Worm (Caenorhabditis elegans) whole organism, L4/young adult: ENCODE measurements around the gene ZC196.4.

Experiments used
- dao-5 ChIP-seq: sonication (generic microtip); optimal IDR thresholded peaks from 2 replicates; lab custom pipeline; 2016; ENCODE audit warnings: missing genotype, missing genetic modification characterization, moderate library complexity, missing compliant biosample characterization
- him-1 ChIP-seq: sonication (generic microtip); optimal IDR thresholded peaks from 2 replicates; lab custom pipeline; 2016; ENCODE audit warnings: missing genotype, missing genetic modification reagents, missing genetic modification characterization, missing compliant biosample characterization

DNA sequence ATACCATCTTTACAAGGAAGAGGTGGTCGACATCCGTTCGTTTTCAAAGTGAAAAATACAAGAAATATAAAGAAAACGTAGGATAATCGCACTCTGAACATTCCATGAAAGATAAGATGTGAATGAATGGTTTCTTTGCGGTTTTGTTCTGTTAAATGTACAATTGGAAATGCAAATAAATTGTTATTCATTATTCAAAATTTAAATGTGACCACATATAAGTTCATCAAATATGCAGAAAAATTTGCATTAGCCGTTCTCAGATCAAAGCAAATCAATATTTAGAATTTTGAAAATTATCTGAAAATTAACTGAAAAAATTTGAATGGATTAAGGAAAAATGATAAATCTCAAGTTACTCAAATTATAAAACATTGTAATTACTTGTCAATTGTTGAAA, 21.0 kb upstream of the ZC196.4 start, which contains the start of gene ZC178.2:
- TF ChIP-seq him-1 (tag; lab: Kevin White, UChicago) = no peak
- no peak for TF ChIP-seq dao-5 (tag; lab: Kevin White, UChicago)
